Fruit fly (Drosophila melanogaster) whole organism, embryonic: Measurements from ENCODE around the gene iav.

Experiments used
- Antp ChIP-seq: fragments of 200-800 bp; sonication (Bioruptor generic); optimal IDR thresholded peaks from 3 replicates; lab custom pipeline; 2016; ENCODE audit warnings: missing biosample characterization, missing genetic modification characterization
- B-H2 ChIP-seq: fragments of 200-800 bp; sonication (Bioruptor generic); optimal IDR thresholded peaks from 2 replicates; lab custom pipeline; 2018; ENCODE audit warnings: missing biosample characterization, mild to moderate bottlenecking, missing genetic modification characterization
- CG11085 ChIP-seq: fragments of 200-800 bp; sonication (Bioruptor generic); IDR thresholded peaks from 2 replicates; pipeline ENCODE4 v1.3.6; 2022; ENCODE audit warnings: missing biosample characterization, missing genetic modification characterization
- CG12071 ChIP-seq: fragments of 200-800 bp; sonication (Bioruptor generic); optimal IDR thresholded peaks from 3 replicates; lab custom pipeline; 2018; ENCODE audit warnings: missing biosample characterization, mild to moderate bottlenecking, missing genetic modification characterization
- CG13894 ChIP-seq: fragments of 200-800 bp; sonication (Bioruptor generic); optimal IDR thresholded peaks from 3 replicates; lab custom pipeline; 2018; ENCODE audit warnings: missing biosample characterization, mild to moderate bottlenecking, missing genetic modification characterization, moderate library complexity
- CG1603 ChIP-seq: fragments of 200-800 bp; sonication (Bioruptor generic); optimal IDR thresholded peaks from 2 replicates; lab custom pipeline; 2019; ENCODE audit warnings: missing biosample characterization, mild to moderate bottlenecking, missing genetic modification characterization, moderate library complexity
- CG2199 ChIP-seq: fragments of 200-800 bp; sonication (Bioruptor generic); IDR thresholded peaks from 3 replicates; pipeline ENCODE4 v1.3.6; 2022; ENCODE audit warnings: missing biosample characterization, missing genetic modification characterization
- CG2678 ChIP-seq: fragments of 200-800 bp; sonication (Bioruptor generic); optimal IDR thresholded peaks from 3 replicates; lab custom pipeline; 2019; ENCODE audit warnings: missing biosample characterization, mild to moderate bottlenecking, missing genetic modification characterization, moderate library complexity
- CG34376 ChIP-seq: fragments of 200-800 bp; sonication (Bioruptor generic); optimal IDR thresholded peaks from 2 replicates; lab custom pipeline; 2018; ENCODE audit warnings: missing biosample characterization, mild to moderate bottlenecking, missing genetic modification characterization
- CG4707 ChIP-seq: fragments of 200-800 bp; sonication (Bioruptor generic); optimal IDR thresholded peaks from 2 replicates; lab custom pipeline; 2018; ENCODE audit warnings: missing biosample characterization, mild to moderate bottlenecking, missing genetic modification characterization, moderate library complexity
- CG6791 ChIP-seq: fragments of 200-800 bp; sonication (Bioruptor generic); IDR thresholded peaks from 3 replicates; pipeline ENCODE4 v1.3.6; 2022; ENCODE audit warnings: missing biosample characterization, missing genetic modification characterization; ENCODE audit not compliant: partially characterized antibody
- CG8089 ChIP-seq: fragments of 200-800 bp; sonication (Bioruptor generic); optimal IDR thresholded peaks from 3 replicates; lab custom pipeline; 2016; ENCODE audit warnings: missing biosample characterization, missing genetic modification characterization
- CG8924 ChIP-seq: fragments of 200-800 bp; optimal IDR thresholded peaks from 3 replicates; lab custom pipeline; 2019; ENCODE audit warnings: missing biosample characterization, mild to moderate bottlenecking, missing genetic modification characterization, moderate library complexity
- CG8944 ChIP-seq: fragments of 200-800 bp; sonication (Bioruptor generic); optimal IDR thresholded peaks from 3 replicates; lab custom pipeline; 2016; ENCODE audit warnings: missing biosample characterization, missing genetic modification characterization
- CG9727 ChIP-seq: fragments of 200-800 bp; sonication (Bioruptor generic); optimal IDR thresholded peaks from 3 replicates; lab custom pipeline; 2017; ENCODE audit warnings: missing biosample characterization, mild to moderate bottlenecking, missing genetic modification characterization
- CrebB ChIP-seq: fragments of 200-800 bp; sonication (Bioruptor generic); optimal IDR thresholded peaks from 3 replicates; lab custom pipeline; 2018; ENCODE audit warnings: missing biosample characterization, mild to moderate bottlenecking, missing genetic modification characterization
- D19A ChIP-seq: fragments of 200-800 bp; optimal IDR thresholded peaks from 3 replicates; lab custom pipeline; 2019; ENCODE audit warnings: missing biosample characterization, mild to moderate bottlenecking, missing genetic modification characterization, moderate library complexity
- Fer1 ChIP-seq: fragments of 200-800 bp; sonication (Bioruptor generic); optimal IDR thresholded peaks from 2 replicates; lab custom pipeline; 2017; ENCODE audit warnings: missing biosample characterization, mild to moderate bottlenecking, missing genetic modification characterization
- H15 ChIP-seq: fragments of 200-800 bp; sonication (Bioruptor generic); IDR thresholded peaks from 3 replicates; pipeline ENCODE4 v1.3.6; 2022; ENCODE audit warnings: missing biosample characterization, missing genetic modification characterization
- HLHmδ ChIP-seq: fragments of 200-800 bp; sonication (Bioruptor generic); optimal IDR thresholded peaks from 2 replicates; lab custom pipeline; 2018; ENCODE audit warnings: missing biosample characterization, mild to moderate bottlenecking, missing genetic modification characterization, moderate library complexity
- Hey ChIP-seq: fragments of 200-800 bp; sonication (Bioruptor generic); optimal IDR thresholded peaks from 3 replicates; lab custom pipeline; 2018; ENCODE audit warnings: missing biosample characterization, mild to moderate bottlenecking, missing genetic modification characterization
- MTF-1 ChIP-seq: fragments of 200-800 bp; sonication (Bioruptor generic); optimal IDR thresholded peaks from 2 replicates; lab custom pipeline; 2018; ENCODE audit warnings: missing biosample characterization, mild to moderate bottlenecking, missing genetic modification characterization, borderline replicate concordance
- Med ChIP-seq: fragments of 200-800 bp; sonication (Bioruptor generic); peaks from one replicate; lab custom pipeline; 2016; ENCODE audit warnings: missing biosample characterization, missing genetic modification characterization, mild to moderate bottlenecking, inconsistent platforms, moderate library complexity
- NFAT ChIP-seq: fragments of 200-800 bp; sonication (Bioruptor generic); IDR thresholded peaks from 2 replicates; pipeline ENCODE4 v1.3.6; 2022; ENCODE audit warnings: missing biosample characterization, missing genetic modification characterization
- Nf-YC ChIP-seq: fragments of 200-800 bp; optimal IDR thresholded peaks from 3 replicates; lab custom pipeline; 2019; ENCODE audit warnings: missing biosample characterization, mild to moderate bottlenecking, missing genetic modification characterization, moderate library complexity
- Trl ChIP-seq, 3 experiments: fragments of >200 bp in 2 of 3; fragments of 200-800 bp in 1 of 3; sonication (Bioruptor generic) in 1 of 3; optimal IDR thresholded peaks; 2 replicates in 1 of 3; 3 replicates in 2 of 3; lab custom pipeline; 2016 to 2017; ENCODE audit warnings: missing biosample characterization in 1 of 3, missing genetic modification characterization in 1 of 3
- abd-A ChIP-seq: fragments of 200-800 bp; sonication (Bioruptor generic); optimal IDR thresholded peaks from 3 replicates; lab custom pipeline; 2019; ENCODE audit warnings: missing biosample characterization, mild to moderate bottlenecking, missing genetic modification characterization, moderate library complexity
- chinmo ChIP-seq: fragments of 200-800 bp; sonication (Bioruptor generic); IDR thresholded peaks from 4 replicates; pipeline ENCODE4 v1.3.6; 2022; ENCODE audit warnings: missing biosample characterization, missing genetic modification characterization; ENCODE audit not compliant: partially characterized antibody
- chm ChIP-seq: fragments of 200-800 bp; sonication (Bioruptor generic); IDR thresholded peaks from 2 replicates; pipeline ENCODE4 v1.3.6; 2022; ENCODE audit warnings: missing biosample characterization, missing genetic modification characterization
- cwo ChIP-seq: fragments of 200-800 bp; sonication (Bioruptor generic); optimal IDR thresholded peaks from 3 replicates; lab custom pipeline; 2017; ENCODE audit warnings: missing biosample characterization, missing genetic modification characterization, mild to moderate bottlenecking, moderate library complexity, missing genetic modification reagents
- dmrt11E ChIP-seq: fragments of 200-800 bp; sonication (Bioruptor generic); optimal IDR thresholded peaks from 3 replicates; lab custom pipeline; 2018; ENCODE audit warnings: missing biosample characterization, mild to moderate bottlenecking, missing genetic modification characterization, moderate library complexity
- fd96Cb ChIP-seq: fragments of 200-800 bp; sonication (Bioruptor generic); optimal IDR thresholded peaks from 2 replicates; lab custom pipeline; 2018; ENCODE audit warnings: missing biosample characterization, mild to moderate bottlenecking, missing genetic modification characterization, moderate library complexity
- hkb ChIP-seq, 2 experiments: fragments of 200-800 bp in 1 of 2; fragments of >200 bp in 1 of 2; sonication (Bioruptor generic) in 1 of 2; IDR thresholded peaks in 1 of 2; optimal IDR thresholded peaks in 1 of 2; 2 replicates each; pipeline versions ENCODE4 v1.3.6 to Lab custom; 2017 to 2022; ENCODE audit warnings: missing biosample characterization in 1 of 2, missing genetic modification characterization in 1 of 2
- hth ChIP-seq: fragments of >200 bp; optimal IDR thresholded peaks from 2 replicates; lab custom pipeline; 2017; ENCODE audit warnings: inconsistent platforms
- kni ChIP-seq: fragments of 200-800 bp; sonication (Bioruptor generic); optimal IDR thresholded peaks from 3 replicates; lab custom pipeline; 2017; ENCODE audit warnings: mild to moderate bottlenecking, missing biosample characterization, missing genetic modification reagents, missing genetic modification characterization
- lov ChIP-seq, 2 experiments: fragments of 200-800 bp in 1 of 2; fragments of >200 bp in 1 of 2; sonication (Bioruptor generic) in 1 of 2; IDR thresholded peaks in 1 of 2; optimal IDR thresholded peaks in 1 of 2; 2 replicates in 1 of 2; 3 replicates in 1 of 2; pipeline versions ENCODE4 v1.3.6 to Lab custom; 2017 to 2022; ENCODE audit warnings: missing biosample characterization in 1 of 2, missing genetic modification characterization in 1 of 2
- nom ChIP-seq: fragments of 200-800 bp; sonication (Bioruptor generic); optimal IDR thresholded peaks from 2 replicates; lab custom pipeline; 2017; ENCODE audit warnings: missing biosample characterization, missing genetic modification characterization, mild to moderate bottlenecking, moderate library complexity, missing genetic modification reagents
- pfk ChIP-seq: fragments of 200-800 bp; sonication (Bioruptor generic); optimal IDR thresholded peaks from 2 replicates; lab custom pipeline; 2018; ENCODE audit warnings: missing biosample characterization, mild to moderate bottlenecking, missing genetic modification characterization, moderate library complexity
- pita ChIP-seq: fragments of 200-800 bp; sonication (Bioruptor generic); optimal IDR thresholded peaks from 2 replicates; lab custom pipeline; 2017; ENCODE audit warnings: missing biosample characterization, mild to moderate bottlenecking, missing genetic modification characterization
- pros ChIP-seq: fragments of 200-800 bp; sonication (Bioruptor generic); optimal IDR thresholded peaks from 3 replicates; lab custom pipeline; 2019; ENCODE audit warnings: missing biosample characterization, mild to moderate bottlenecking, missing genetic modification characterization, moderate library complexity
- rib ChIP-seq: fragments of 200-800 bp; sonication (Bioruptor generic); IDR thresholded peaks from 2 replicates; pipeline ENCODE4 v1.3.6; 2022; ENCODE audit warnings: missing biosample characterization, missing genetic modification characterization
- sc ChIP-seq, 3 experiments: fragments of >200 bp in 2 of 3; fragments of 200-800 bp in 1 of 3; sonication (Bioruptor generic) in 1 of 3; optimal IDR thresholded peaks; 2 replicates in 2 of 3; 3 replicates in 1 of 3; lab custom pipeline; 2017; ENCODE audit warnings: mild to moderate bottlenecking in 1 of 3, missing biosample characterization in 1 of 3, missing genetic modification characterization in 1 of 3, missing genetic modification reagents in 1 of 3
- sqz ChIP-seq: fragments of 200-800 bp; sonication (Bioruptor generic); optimal IDR thresholded peaks from 3 replicates; lab custom pipeline; 2018; ENCODE audit warnings: missing biosample characterization, mild to moderate bottlenecking, missing genetic modification characterization
- tna ChIP-seq: fragments of 200-800 bp; sonication (Bioruptor generic); IDR thresholded peaks from 2 replicates; pipeline ENCODE4 v1.3.6; 2022; ENCODE audit warnings: missing biosample characterization, missing genetic modification characterization; ENCODE audit not compliant: partially characterized antibody
- trem ChIP-seq: fragments of 200-800 bp; optimal IDR thresholded peaks from 3 replicates; lab custom pipeline; 2019; ENCODE audit warnings: missing biosample characterization, mild to moderate bottlenecking, missing genetic modification characterization, moderate library complexity
- ttk ChIP-seq: fragments of 200-800 bp; sonication (Bioruptor generic); IDR thresholded peaks from 2 replicates; pipeline ENCODE4 v2.1.2; 2022; ENCODE audit warnings: missing biosample characterization, missing genetic modification characterization
- twi ChIP-seq: fragments of 200-800 bp; optimal IDR thresholded peaks from 2 replicates; lab custom pipeline; 2019; ENCODE audit warnings: missing biosample characterization, mild to moderate bottlenecking, missing genetic modification characterization, moderate library complexity

The iav gene

dm6 chrX:6866040-6866439 is 52.3 kb downstream of the iav start (continued):
- TF ChIP-seq kni = peak; percentile 86
- no peak for TF ChIP-seq CG8089 (GFP tag; lab: Kevin White, UChicago)
- TF ChIP-seq trem (tag; lab: Kevin White, UChicago) = peak; percentile 14
- TF ChIP-seq CG11085 = no peak
- TF ChIP-seq Nf-YC (tag; lab: Kevin White, UChicago) = peak; percentile 44
- no peak for TF ChIP-seq tna (GFP tag; lab: Robert Waterston, UW)
- TF ChIP-seq fd96Cb (tag; lab: Kevin White, UChicago) = no peak
- TF ChIP-seq pita (GFP tag; lab: Kevin White, UChicago) = no peak
- TF ChIP-seq cwo (GFP tag; lab: Kevin White, UChicago) = peak; percentile 9
- peak; percentile 36 for TF ChIP-seq CG12071 (GFP tag; lab: Kevin White, UChicago)
- no peak for TF ChIP-seq NFAT (GFP tag; lab: Robert Waterston, UW)
- no peak for TF ChIP-seq H15
- TF ChIP-seq CG34376 (GFP tag; lab: Kevin White, UChicago) = peak; percentile 20
- peak; percentile 45 for TF ChIP-seq HLHmδ (GFP tag; lab: Kevin White, UChicago)
- TF ChIP-seq Trl (optimal IDR thresholded peaks at IDR 0.05; lab: Kevin White, UChicago) = peak; percentile 16 to 26
- no peak for TF ChIP-seq Trl (GFP tag; optimal IDR thresholded peaks at IDR 0.05; lab: Kevin White, UChicago)
- peak; percentile 46 for TF ChIP-seq sqz (GFP tag; lab: Kevin White, UChicago)
- TF ChIP-seq chm = 0 out of 2 replicates have a peak, but pooled peaks have one; percentile 59
- TF ChIP-seq Hey (tag; lab: Kevin White, UChicago) = peak; percentile 56
- peak; percentile 65 for TF ChIP-seq abd-A
- no peak for TF ChIP-seq sc (optimal IDR thresholded peaks at IDR 0.05; lab: Kevin White, UChicago)
- TF ChIP-seq sc (GFP tag; optimal IDR thresholded peaks at IDR 0.05; lab: Kevin White, UChicago) = no peak
- TF ChIP-seq pros (GFP tag; lab: Kevin White, UChicago) = peak; percentile 77
- TF ChIP-seq twi = peak; percentile 55
- TF ChIP-seq dmrt11E (tag; lab: Kevin White, UChicago) = no peak
- peak; percentile 16 for TF ChIP-seq B-H2
- peak; percentile 13 for TF ChIP-seq D19A
- peak; percentile 7 for TF ChIP-seq CG4707 (GFP tag; lab: Kevin White, UChicago)
- TF ChIP-seq CG6791 = 0 out of 3 replicates have a peak, but pooled peaks have one; percentile 31
- TF ChIP-seq hkb (optimal IDR thresholded peaks at IDR 0.05; lab: Kevin White, UChicago) = no peak
- TF ChIP-seq hkb (GFP tag; IDR thresholded peaks at IDR 0.05; lab: Robert Waterston, UW) = no peak
- TF ChIP-seq CG8944 (GFP tag; lab: Kevin White, UChicago) = no peak
- TF ChIP-seq nom (GFP tag; lab: Kevin White, UChicago) = peak; percentile 22
- TF ChIP-seq CG8924 = peak; percentile 9
- TF ChIP-seq rib (GFP tag; lab: Robert Waterston, UW) = peak; percentile 63
- no peak for TF ChIP-seq CG9727 (GFP tag; lab: Kevin White, UChicago)
- TF ChIP-seq hth (lab: Kevin White, UChicago) = no peak
- peak; percentile 51 for TF ChIP-seq pfk (GFP tag; lab: Kevin White, UChicago)
- TF ChIP-seq lov (optimal IDR thresholded peaks at IDR 0.05; lab: Kevin White, UChicago) = no peak
- TF ChIP-seq lov (GFP tag; IDR thresholded peaks at IDR 0.05; lab: Robert Waterston, UW) = no peak
- no peak for TF ChIP-seq Antp (GFP tag; lab: Kevin White, UChicago)
- peak; percentile 12 for TF ChIP-seq Fer1
- TF ChIP-seq MTF-1 = no peak
- no peak for TF ChIP-seq ttk (GFP tag; lab: Robert Waterston, UW)
- TF ChIP-seq CG13894 = peak; percentile 86
- peak; percentile 10 for TF ChIP-seq CG1603
- peak; percentile 51 for TF ChIP-seq Med
- TF ChIP-seq CG2678 = peak; percentile 4
- TF ChIP-seq CrebB = peak; percentile 13
- 0 out of 3 replicates have a peak, but pooled peaks have one; percentile 61 for TF ChIP-seq CG2199 (GFP tag; lab: Robert Waterston, UW)
- peak; percentile 88; the same call in 2 of the 4 replicates for TF ChIP-seq chinmo
